Worm (Caenorhabditis elegans) whole organism, L2 larva: Measurements from ENCODE around the gene sre-13.

Experiments used
- C34F6.9 ChIP-seq: fragments of 150-350 bp; optimal IDR thresholded peaks from 2 replicates; lab custom pipeline; 2014; ENCODE audit warnings: missing biosample characterization, missing genetic modification characterization
- F13H6.1 ChIP-seq: sonication (generic microtip); optimal IDR thresholded peaks from 2 replicates; lab custom pipeline; 2016; ENCODE audit warnings: missing genetic modification characterization, missing compliant biosample characterization
- R02D3.7 ChIP-seq: fragments of 150-350 bp; optimal IDR thresholded peaks from 2 replicates; lab custom pipeline; 2014; ENCODE audit warnings: missing biosample characterization, missing genetic modification characterization
- Y55F3AM.14 ChIP-seq: fragments of 200-800 bp; sonication (Bioruptor generic); optimal IDR thresholded peaks from 2 replicates; lab custom pipeline; 2018; ENCODE audit warnings: mild to moderate bottlenecking, missing genetic modification characterization, missing compliant biosample characterization
- ZK546.5 ChIP-seq: sonication (generic microtip); optimal IDR thresholded peaks from 2 replicates; lab custom pipeline; 2017; ENCODE audit warnings: missing biosample characterization, missing genetic modification characterization
- aly-2 ChIP-seq: fragments of 150-350 bp; optimal IDR thresholded peaks from 2 replicates; lab custom pipeline; 2014; ENCODE audit warnings: missing biosample characterization, missing genetic modification characterization
- ama-1 ChIP-seq: fragments of 150-350 bp; optimal IDR thresholded peaks from 2 replicates; lab custom pipeline; 2018; ENCODE audit warnings: inconsistent platforms
- blmp-1 ChIP-seq: sonication (generic microtip); optimal IDR thresholded peaks from 2 replicates; lab custom pipeline; 2017; ENCODE audit warnings: missing genetic modification characterization, mild to moderate bottlenecking, missing compliant biosample characterization, antibody characterized with exemption, moderate library complexity; ENCODE audit not compliant: insufficient read depth
- ceh-82 ChIP-seq: fragments of 150-350 bp; optimal IDR thresholded peaks from 2 replicates; lab custom pipeline; 2014; ENCODE audit warnings: missing biosample characterization, missing genetic modification characterization
- crh-2 ChIP-seq: sonication (generic microtip); optimal IDR thresholded peaks from 2 replicates; lab custom pipeline; 2017; ENCODE audit warnings: missing biosample characterization, missing genetic modification characterization
- egl-27 ChIP-seq: sonication (generic microtip); optimal IDR thresholded peaks from 3 replicates; lab custom pipeline; 2017; ENCODE audit warnings: missing biosample characterization, missing genetic modification reagents, missing genetic modification characterization
- elt-1 ChIP-seq: fragments of 150-350 bp; optimal IDR thresholded peaks from 2 replicates; lab custom pipeline; 2014; ENCODE audit warnings: missing biosample characterization, missing genetic modification characterization
- elt-3 ChIP-seq: sonication (generic microtip); optimal IDR thresholded peaks from 2 replicates; lab custom pipeline; 2017; ENCODE audit warnings: missing biosample characterization, missing genetic modification characterization
- gmeb-1 ChIP-seq: fragments of 150-350 bp; optimal IDR thresholded peaks from 2 replicates; lab custom pipeline; 2014; ENCODE audit warnings: missing biosample characterization, missing genetic modification characterization
- lin-11 ChIP-seq: fragments of 150-350 bp; sonication (generic microtip); optimal IDR thresholded peaks from 2 replicates; lab custom pipeline; 2014; ENCODE audit warnings: missing biosample characterization, missing genetic modification characterization, inconsistent platforms, mixed read lengths
- lin-13 ChIP-seq: fragments of 150-350 bp; optimal IDR thresholded peaks from 2 replicates; lab custom pipeline; 2014; ENCODE audit warnings: missing biosample characterization, missing genetic modification reagents, missing genetic modification characterization
- lin-39 ChIP-seq: fragments of 150-350 bp; optimal IDR thresholded peaks from 2 replicates; lab custom pipeline; 2014; ENCODE audit warnings: missing biosample characterization, missing genetic modification reagents, missing genetic modification characterization
- mab-5 ChIP-seq: fragments of 150-350 bp; optimal IDR thresholded peaks from 2 replicates; lab custom pipeline; 2014; ENCODE audit warnings: missing biosample characterization, missing genetic modification characterization
- mbf-1 ChIP-seq: sonication (generic microtip); optimal IDR thresholded peaks from 2 replicates; lab custom pipeline; 2017; ENCODE audit warnings: missing biosample characterization, missing genetic modification characterization
- nhr-12 ChIP-seq: fragments of 150-350 bp; optimal IDR thresholded peaks from 2 replicates; lab custom pipeline; 2014; ENCODE audit warnings: missing biosample characterization, missing genetic modification characterization
- nhr-129 ChIP-seq: fragments of 150-350 bp; optimal IDR thresholded peaks from 2 replicates; lab custom pipeline; 2014; ENCODE audit warnings: missing biosample characterization, missing genetic modification characterization
- nhr-21 ChIP-seq: fragments of 150-350 bp; optimal IDR thresholded peaks from 2 replicates; lab custom pipeline; 2014; ENCODE audit warnings: missing biosample characterization, missing genetic modification characterization
- nhr-23 ChIP-seq: fragments of 150-350 bp; optimal IDR thresholded peaks from 2 replicates; lab custom pipeline; 2014; ENCODE audit warnings: missing biosample characterization, missing genetic modification reagents, missing genetic modification characterization
- nhr-237 ChIP-seq: fragments of 150-350 bp; optimal IDR thresholded peaks from 2 replicates; lab custom pipeline; 2014; ENCODE audit warnings: missing biosample characterization, missing genetic modification characterization
- nhr-25 ChIP-seq: fragments of 150-350 bp; sonication (generic microtip); optimal IDR thresholded peaks from 3 replicates; lab custom pipeline; 2014; ENCODE audit warnings: missing biosample characterization, missing genetic modification characterization
- nhr-6 ChIP-seq: fragments of 150-350 bp; optimal IDR thresholded peaks from 2 replicates; lab custom pipeline; 2014; ENCODE audit warnings: missing biosample characterization, missing genetic modification characterization
- peb-1 ChIP-seq: fragments of 150-350 bp; optimal IDR thresholded peaks from 2 replicates; lab custom pipeline; 2014; ENCODE audit warnings: missing biosample characterization, missing genetic modification characterization
- sem-4 ChIP-seq: fragments of 150-350 bp; optimal IDR thresholded peaks from 2 replicates; lab custom pipeline; 2014; ENCODE audit warnings: missing biosample characterization, missing genetic modification reagents, missing genetic modification characterization
- skn-1 ChIP-seq: sonication (generic microtip); optimal IDR thresholded peaks from 2 replicates; lab custom pipeline; 2017; ENCODE audit warnings: missing biosample characterization, missing genetic modification characterization
- sma-3 ChIP-seq: sonication (generic microtip); optimal IDR thresholded peaks from 2 replicates; lab custom pipeline; 2016; ENCODE audit warnings: missing genetic modification reagents, missing genetic modification characterization, missing compliant biosample characterization
- sma-9 ChIP-seq, 2 experiments: fragments of 150-350 bp in 1 of 2; sonication (generic microtip) in 1 of 2; optimal IDR thresholded peaks; 2 replicates each; lab custom pipeline; 2014 to 2016; ENCODE audit warnings: missing genetic modification characterization in 2 of 2, mild to moderate bottlenecking in 1 of 2, missing biosample characterization in 1 of 2, missing compliant biosample characterization in 1 of 2, missing genetic modification reagents in 1 of 2, moderate library complexity in 1 of 2
- unc-55 ChIP-seq: fragments of 150-350 bp; sonication (generic microtip); optimal IDR thresholded peaks from 3 replicates; lab custom pipeline; 2014; ENCODE audit warnings: missing biosample characterization, missing genetic modification reagents, missing genetic modification characterization
- zag-1 ChIP-seq: fragments of 150-350 bp; optimal IDR thresholded peaks from 2 replicates; lab custom pipeline; 2014; ENCODE audit warnings: missing biosample characterization, missing genetic modification characterization
- ztf-1 ChIP-seq: fragments of 200-800 bp; sonication (Bioruptor generic); conservative IDR thresholded peaks from 2 replicates; pipeline ENCODE4 v1.3.6; 2022; ENCODE audit warnings: missing genetic modification characterization, missing compliant biosample characterization
- ztf-11 ChIP-seq: sonication (generic microtip); optimal IDR thresholded peaks from 2 replicates; lab custom pipeline; 2017; ENCODE audit warnings: missing biosample characterization, missing genetic modification characterization

The sre-13 gene

ce11 chrII:14597788-14598187 is 38.8 kb downstream of the sre-13 start:
- no peak for TF ChIP-seq skn-1 (tag; lab: Kevin White, UChicago)
- TF ChIP-seq nhr-6 (tag; lab: Kevin White, UChicago): no peak
- TF ChIP-seq ZK546.5 (tag; lab: Kevin White, UChicago): no peak
- no peak for TF ChIP-seq nhr-129 (tag; lab: Kevin White, UChicago)
- no peak for TF ChIP-seq gmeb-1 (tag; lab: Kevin White, UChicago)
- peak; percentile 2 for TF ChIP-seq nhr-21 (tag; lab: Kevin White, UChicago)
- no peak for TF ChIP-seq ama-1 (lab: Kevin White, UChicago)
- no peak for TF ChIP-seq lin-39 (tag; lab: Kevin White, UChicago)
- TF ChIP-seq ztf-1: no peak
- TF ChIP-seq F13H6.1: no peak
- TF ChIP-seq peb-1: no peak
- TF ChIP-seq C34F6.9 (tag; lab: Kevin White, UChicago): no peak
- peak; percentile 48 for TF ChIP-seq sma-9 (GFP tag; optimal IDR thresholded peaks at IDR 0.05; lab: Kevin White, UChicago)
- no peak for TF ChIP-seq sma-9 (tag; optimal IDR thresholded peaks at IDR 0.05; lab: Kevin White, UChicago)
- no peak for TF ChIP-seq mab-5 (tag; lab: Kevin White, UChicago)
- TF ChIP-seq elt-1 (tag; lab: Kevin White, UChicago): no peak
- TF ChIP-seq sem-4 (tag; lab: Kevin White, UChicago): no peak

ce11 chrII:14593281-14593680 is 43.4 kb downstream of the sre-13 start, which contains the start of gene catp-4:
TSS of gene catp-4 (plus strand) at chrII:14593581.
- no peak for TF ChIP-seq C34F6.9 (tag; lab: Kevin White, UChicago)
- TF ChIP-seq nhr-21 (tag; lab: Kevin White, UChicago): no peak
- no peak for TF ChIP-seq sma-3
- TF ChIP-seq sem-4 (tag; lab: Kevin White, UChicago): no peak
- TF ChIP-seq gmeb-1 (tag; lab: Kevin White, UChicago): no peak
- TF ChIP-seq ama-1 (lab: Kevin White, UChicago): no peak
- no peak for TF ChIP-seq blmp-1 (tag; lab: Kevin White, UChicago)
- no peak for TF ChIP-seq mab-5 (tag; lab: Kevin White, UChicago)
- TF ChIP-seq nhr-25 (tag; lab: Kevin White, UChicago): no peak
- no peak for TF ChIP-seq lin-11 (tag; lab: Kevin White, UChicago)
- TF ChIP-seq aly-2: no peak
- no peak for TF ChIP-seq Y55F3AM.14 (GFP tag; lab: Kevin White, UChicago)
- no peak for TF ChIP-seq mbf-1 (tag; lab: Kevin White, UChicago)

ce11 chrII:14592629-14593028 is 44.0 kb downstream of the sre-13 start:
- TF ChIP-seq ceh-82 (tag; lab: Kevin White, UChicago) (no peak), ztf-11 (no peak), nhr-23 (tag; lab: Kevin White, UChicago) (no peak), ZK546.5 (tag; lab: Kevin White, UChicago) (no peak), nhr-237 (no peak), elt-1 (tag; lab: Kevin White, UChicago) (no peak), crh-2 (tag; lab: Kevin White, UChicago) (no peak), mab-5 (tag; lab: Kevin White, UChicago) (no peak), ama-1 (lab: Kevin White, UChicago) (no peak), ztf-1 (no peak), nhr-129 (tag; lab: Kevin White, UChicago) (no peak), C34F6.9 (tag; lab: Kevin White, UChicago) (no peak), aly-2 (no peak), zag-1 (tag; lab: Kevin White, UChicago) (no peak), nhr-6 (tag; lab: Kevin White, UChicago) (no peak), unc-55 (no peak), gmeb-1 (tag; lab: Kevin White, UChicago) (no peak)

ce11 chrII:14591699-14592098 is 44.9 kb downstream of the sre-13 start, which contains the start of gene C01G12.7:
TSS of gene C01G12.7 (minus strand) at chrII:14591893.
- TF ChIP-seq zag-1 (tag; lab: Kevin White, UChicago): no peak
- TF ChIP-seq R02D3.7: no peak
- TF ChIP-seq lin-11 (tag; lab: Kevin White, UChicago): peak; percentile 26

ce11 chrII:14588162-14588561 is 48.5 kb downstream of the sre-13 start, which contains the start of gene nspb-10:
TSS of gene nspb-10 (minus strand) at chrII:14588262.
- TF ChIP-seq mab-5 (tag; lab: Kevin White, UChicago) (no peak), nhr-129 (tag; lab: Kevin White, UChicago) (no peak), sem-4 (tag; lab: Kevin White, UChicago) (no peak), ceh-82 (tag; lab: Kevin White, UChicago) (no peak), lin-13 (no peak), nhr-12 (no peak), elt-3 (tag; lab: Kevin White, UChicago) (no peak), egl-27 (no peak), F13H6.1 (no peak), elt-1 (tag; lab: Kevin White, UChicago) (no peak)
